Fruit fly (Drosophila melanogaster) whole organism, embryonic: ENCODE results near the gene Rh4.

ENCODE experiments used
- Bgb ChIP-seq: fragments of 200-800 bp; sonication (Bioruptor generic); IDR thresholded peaks from 2 replicates; pipeline ENCODE4 v1.3.6; 2022; ENCODE audit warnings: missing biosample characterization, missing genetic modification characterization; ENCODE audit not compliant: partially characterized antibody
- CG10321 ChIP-seq: fragments of 200-800 bp; sonication (Bioruptor generic); IDR thresholded peaks from 2 replicates; pipeline ENCODE4 v1.3.6; 2022; ENCODE audit warnings: missing biosample characterization, missing genetic modification characterization
- CG10979 ChIP-seq: fragments of 200-800 bp; sonication (Bioruptor generic); optimal IDR thresholded peaks from 2 replicates; lab custom pipeline; 2018; ENCODE audit warnings: missing biosample characterization, mild to moderate bottlenecking, missing genetic modification characterization, moderate library complexity
- CG11504 ChIP-seq: fragments of 200-800 bp; sonication (Bioruptor generic); optimal IDR thresholded peaks from 3 replicates; lab custom pipeline; 2019; ENCODE audit warnings: missing biosample characterization, mild to moderate bottlenecking, missing genetic modification characterization, moderate library complexity
- CG13775 ChIP-seq: fragments of 200-800 bp; sonication (Bioruptor generic); optimal IDR thresholded peaks from 3 replicates; lab custom pipeline; 2017; ENCODE audit warnings: missing biosample characterization, mild to moderate bottlenecking, missing genetic modification characterization
- CG15073 ChIP-seq: fragments of 200-800 bp; sonication (Bioruptor generic); optimal IDR thresholded peaks from 2 replicates; lab custom pipeline; 2016; ENCODE audit warnings: missing biosample characterization, missing genetic modification characterization
- CG15514 ChIP-seq: fragments of 200-800 bp; sonication (Bioruptor generic); optimal IDR thresholded peaks from 3 replicates; lab custom pipeline; 2017; ENCODE audit warnings: missing biosample characterization, missing genetic modification characterization, mild to moderate bottlenecking, moderate library complexity, missing genetic modification reagents
- CG18764 ChIP-seq: fragments of 200-800 bp; sonication (Bioruptor generic); optimal IDR thresholded peaks from 3 replicates; lab custom pipeline; 2016; ENCODE audit warnings: missing biosample characterization, missing genetic modification characterization
- CG2120 ChIP-seq: fragments of 200-800 bp; sonication (Bioruptor generic); optimal IDR thresholded peaks from 3 replicates; lab custom pipeline; 2016; ENCODE audit warnings: missing biosample characterization, missing genetic modification characterization
- CG2678 ChIP-seq: fragments of 200-800 bp; sonication (Bioruptor generic); optimal IDR thresholded peaks from 3 replicates; lab custom pipeline; 2019; ENCODE audit warnings: missing biosample characterization, mild to moderate bottlenecking, missing genetic modification characterization, moderate library complexity
- CG2875 ChIP-seq: fragments of 200-800 bp; sonication (Bioruptor generic); optimal IDR thresholded peaks from 2 replicates; lab custom pipeline; 2017; ENCODE audit warnings: missing biosample characterization, mild to moderate bottlenecking, missing genetic modification characterization, missing genetic modification reagents
- CG31224 ChIP-seq: fragments of 200-800 bp; sonication (Bioruptor generic); IDR thresholded peaks from 2 replicates; pipeline ENCODE4 v1.3.6; 2022; ENCODE audit warnings: missing biosample characterization, missing genetic modification characterization
- CG31365 ChIP-seq: fragments of 200-800 bp; sonication (Bioruptor generic); optimal IDR thresholded peaks from 2 replicates; lab custom pipeline; 2018; ENCODE audit warnings: missing biosample characterization, mild to moderate bottlenecking, missing genetic modification characterization
- CG5953 ChIP-seq: fragments of 200-800 bp; sonication (Bioruptor generic); IDR thresholded peaks from 2 replicates; pipeline ENCODE4 v1.3.6; 2022; ENCODE audit warnings: missing biosample characterization, missing genetic modification characterization
- CG7839 ChIP-seq: fragments of 200-800 bp; sonication (Bioruptor generic); optimal IDR thresholded peaks from 3 replicates; lab custom pipeline; 2018; ENCODE audit warnings: missing biosample characterization, mild to moderate bottlenecking, missing genetic modification characterization, moderate library complexity
- CG7987 ChIP-seq: fragments of 200-800 bp; sonication (Bioruptor generic); optimal IDR thresholded peaks from 2 replicates; lab custom pipeline; 2018; ENCODE audit warnings: missing biosample characterization, mild to moderate bottlenecking, missing genetic modification characterization, moderate library complexity
- CG8290 ChIP-seq, 3 experiments: fragments of 200-800 bp; sonication (Bioruptor generic); optimal IDR thresholded peaks; 2 replicates each; lab custom pipeline; 2016 to 2019; ENCODE audit warnings: missing biosample characterization in 3 of 3, missing genetic modification characterization in 3 of 3, mild to moderate bottlenecking in 2 of 3, moderate library complexity in 1 of 3
- CTCF ChIP-seq: fragments of 200-800 bp; sonication (Bioruptor generic); optimal IDR thresholded peaks from 2 replicates; lab custom pipeline; 2017; ENCODE audit warnings: missing biosample characterization, mild to moderate bottlenecking, missing genetic modification characterization, moderate library complexity
- CoRest ChIP-seq: fragments of 200-800 bp; sonication (Bioruptor generic); optimal IDR thresholded peaks from 3 replicates; lab custom pipeline; 2018; ENCODE audit warnings: missing biosample characterization, mild to moderate bottlenecking, missing genetic modification characterization, moderate library complexity
- Deaf1 ChIP-seq: fragments of 200-800 bp; optimal IDR thresholded peaks from 3 replicates; lab custom pipeline; 2019; ENCODE audit warnings: missing biosample characterization, mild to moderate bottlenecking, missing genetic modification characterization, moderate library complexity
- Ets65A ChIP-seq: fragments of 200-800 bp; sonication (Bioruptor generic); peaks from one replicate; lab custom pipeline; 2016; ENCODE audit warnings: missing biosample characterization, missing genetic modification characterization
- HmgZ ChIP-seq: fragments of 200-800 bp; sonication (Bioruptor generic); optimal IDR thresholded peaks from 2 replicates; lab custom pipeline; 2018; ENCODE audit warnings: missing biosample characterization, mild to moderate bottlenecking, missing genetic modification characterization
- Med ChIP-seq: fragments of 200-800 bp; sonication (Bioruptor generic); peaks from one replicate; lab custom pipeline; 2016; ENCODE audit warnings: missing biosample characterization, missing genetic modification characterization, mild to moderate bottlenecking, inconsistent platforms, moderate library complexity
- Meics ChIP-seq: fragments of 200-800 bp; sonication (Bioruptor generic); optimal IDR thresholded peaks from 2 replicates; lab custom pipeline; 2017; ENCODE audit warnings: missing biosample characterization, mild to moderate bottlenecking, missing genetic modification characterization
- NfI ChIP-seq: fragments of 200-800 bp; sonication (Bioruptor generic); optimal IDR thresholded peaks from 3 replicates; lab custom pipeline; 2018; ENCODE audit warnings: missing biosample characterization, mild to moderate bottlenecking, missing genetic modification characterization, moderate library complexity
- Opbp ChIP-seq: fragments of 200-800 bp; sonication (Bioruptor generic); IDR thresholded peaks from 3 replicates; pipeline ENCODE4 v1.3.6; 2022; ENCODE audit warnings: missing biosample characterization, missing genetic modification characterization; ENCODE audit not compliant: partially characterized antibody
- Optix ChIP-seq: fragments of 200-800 bp; sonication (Bioruptor generic); IDR thresholded peaks from 3 replicates; pipeline ENCODE4 v1.3.6; 2022; ENCODE audit warnings: missing biosample characterization, missing genetic modification characterization
- PHDP ChIP-seq: fragments of 200-800 bp; sonication (Bioruptor generic); optimal IDR thresholded peaks from 3 replicates; lab custom pipeline; 2018; ENCODE audit warnings: missing biosample characterization, mild to moderate bottlenecking, missing genetic modification characterization, moderate library complexity
- Pdp1 ChIP-seq, 2 experiments: fragments of 200-800 bp; sonication (Bioruptor generic); optimal IDR thresholded peaks; 3 replicates each; lab custom pipeline; 2016; ENCODE audit warnings: missing biosample characterization in 2 of 2, missing genetic modification characterization in 2 of 2, mild to moderate bottlenecking in 1 of 2, moderate library complexity in 1 of 2
- Rfx ChIP-seq: fragments of 200-800 bp; sonication (Bioruptor generic); IDR thresholded peaks from 2 replicates; pipeline ENCODE4 v1.3.6; 2022; ENCODE audit warnings: missing biosample characterization, missing genetic modification characterization
- Spps ChIP-seq: fragments of 200-800 bp; sonication (Bioruptor generic); optimal IDR thresholded peaks from 2 replicates; lab custom pipeline; 2018; ENCODE audit warnings: missing biosample characterization, mild to moderate bottlenecking, missing genetic modification characterization
- chinmo ChIP-seq: fragments of 200-800 bp; sonication (Bioruptor generic); IDR thresholded peaks from 4 replicates; pipeline ENCODE4 v1.3.6; 2022; ENCODE audit warnings: missing biosample characterization, missing genetic modification characterization; ENCODE audit not compliant: partially characterized antibody
- ci ChIP-seq: fragments of 200-800 bp; sonication (Bioruptor generic); IDR thresholded peaks from 3 replicates; pipeline ENCODE4 v1.3.6; 2022; ENCODE audit warnings: missing biosample characterization, missing genetic modification characterization
- crc ChIP-seq: fragments of 200-800 bp; sonication (Bioruptor generic); optimal IDR thresholded peaks from 2 replicates; lab custom pipeline; 2016; ENCODE audit warnings: missing biosample characterization, missing genetic modification characterization
- grn ChIP-seq: fragments of 200-800 bp; sonication (Bioruptor generic); optimal IDR thresholded peaks from 3 replicates; lab custom pipeline; 2017; ENCODE audit warnings: missing biosample characterization, missing genetic modification characterization
- hkb ChIP-seq, 2 experiments: fragments of 200-800 bp in 1 of 2; fragments of >200 bp in 1 of 2; sonication (Bioruptor generic) in 1 of 2; IDR thresholded peaks in 1 of 2; optimal IDR thresholded peaks in 1 of 2; 2 replicates each; pipeline versions ENCODE4 v1.3.6 to Lab custom; 2017 to 2022; ENCODE audit warnings: missing biosample characterization in 1 of 2, missing genetic modification characterization in 1 of 2
- ind ChIP-seq: fragments of 200-800 bp; sonication (Bioruptor generic); optimal IDR thresholded peaks from 3 replicates; lab custom pipeline; 2016; ENCODE audit warnings: missing biosample characterization, missing genetic modification characterization
- kah ChIP-seq: fragments of 200-800 bp; sonication (Bioruptor generic); optimal IDR thresholded peaks from 2 replicates; lab custom pipeline; 2018; ENCODE audit warnings: missing biosample characterization, mild to moderate bottlenecking, missing genetic modification characterization
- nau ChIP-seq: fragments of 200-800 bp; sonication (Bioruptor generic); optimal IDR thresholded peaks from 3 replicates; lab custom pipeline; 2017; ENCODE audit warnings: missing biosample characterization, mild to moderate bottlenecking, missing genetic modification characterization, missing genetic modification reagents
- stwl ChIP-seq: fragments of 200-800 bp; sonication (Bioruptor generic); optimal IDR thresholded peaks from 3 replicates; lab custom pipeline; 2018; ENCODE audit warnings: missing biosample characterization, mild to moderate bottlenecking, missing genetic modification characterization, moderate library complexity
- sug ChIP-seq: fragments of 200-800 bp; optimal IDR thresholded peaks from 2 replicates; lab custom pipeline; 2019; ENCODE audit warnings: missing biosample characterization, mild to moderate bottlenecking, missing genetic modification characterization, moderate library complexity
- tio ChIP-seq: fragments of 200-800 bp; sonication (Bioruptor generic); optimal IDR thresholded peaks from 2 replicates; lab custom pipeline; 2017; ENCODE audit warnings: missing biosample characterization, missing genetic modification characterization, inconsistent platforms
- tup ChIP-seq: fragments of 200-800 bp; sonication (Bioruptor generic); optimal IDR thresholded peaks from 2 replicates; lab custom pipeline; 2016; ENCODE audit warnings: missing biosample characterization, mild to moderate bottlenecking, missing genetic modification characterization, moderate library complexity
- vvl ChIP-seq: fragments of 200-800 bp; sonication (Bioruptor generic); IDR thresholded peaks from 2 replicates; pipeline ENCODE4 v1.3.6; 2022; ENCODE audit warnings: missing biosample characterization, missing genetic modification characterization

The Rh4 gene

dm6 chr3L:16884037-16884436 lies 21.7 kb upstream of the Rh4 start:
- peak; percentile 71 for TF ChIP-seq grn (GFP tag; lab: Kevin White, UChicago)
- peak; percentile 1 for TF ChIP-seq CG2120 (GFP tag; lab: Kevin White, UChicago)
- TF ChIP-seq ind = no peak
- no peak for TF ChIP-seq CG13775 (GFP tag; lab: Kevin White, UChicago)
- TF ChIP-seq crc (GFP tag; lab: Kevin White, UChicago) = no peak
- TF ChIP-seq Meics = peak; percentile 15
- TF ChIP-seq CTCF (GFP tag; lab: Kevin White, UChicago) = peak; percentile 95
- peak; percentile 23; the same call in 1 of the 3 replicates for TF ChIP-seq Opbp (GFP tag; lab: Robert Waterston, UW)
- no peak for TF ChIP-seq CG8290 (GFP tag; optimal IDR thresholded peaks at IDR 0.05; lab: Kevin White, UChicago)
- TF ChIP-seq CG8290 (tag; optimal IDR thresholded peaks at IDR 0.05; lab: Kevin White, UChicago) = peak in 1 of 2 experiments; percentile 43
- peak; percentile 7 for TF ChIP-seq HmgZ
- TF ChIP-seq CG10321 = no peak
- TF ChIP-seq Optix (GFP tag; lab: Robert Waterston, UW) = no peak
- TF ChIP-seq CoRest (tag; lab: Kevin White, UChicago) = no peak
- peak; percentile 32 for TF ChIP-seq CG31365 (tag; lab: Kevin White, UChicago)
- peak; percentile 32 for TF ChIP-seq NfI
- TF ChIP-seq ci (GFP tag; lab: Robert Waterston, UW) = peak; percentile 44; the same call in 1 of the 3 replicates
- TF ChIP-seq CG2875 (GFP tag; lab: Kevin White, UChicago) = no peak
- TF ChIP-seq CG11504 (tag; lab: Kevin White, UChicago) = peak; percentile 18
- TF ChIP-seq stwl (tag; lab: Kevin White, UChicago) = peak; percentile 0
- peak; percentile 7 for TF ChIP-seq CG2678 (tag; lab: Kevin White, UChicago)
- peak; percentile 70 for TF ChIP-seq Med
- TF ChIP-seq nau (GFP tag; lab: Kevin White, UChicago) = no peak
- peak in 1 of 2 experiments; percentile 53 for TF ChIP-seq Pdp1 (GFP tag; optimal IDR thresholded peaks at IDR 0.05; lab: Kevin White, UChicago)
- no peak for TF ChIP-seq kah (GFP tag; lab: Kevin White, UChicago)
- TF ChIP-seq CG31224 = no peak
- TF ChIP-seq Spps (tag; lab: Kevin White, UChicago) = no peak
- TF ChIP-seq Ets65A (GFP tag; lab: Kevin White, UChicago) = peak; percentile 88
- TF ChIP-seq CG7839 (tag; lab: Kevin White, UChicago) = no peak
- TF ChIP-seq Bgb (GFP tag; lab: Robert Waterston, UW) = 0 out of 2 replicates have a peak, but pooled peaks have one; percentile 32
- TF ChIP-seq PHDP (tag; lab: Kevin White, UChicago) = peak; percentile 4
- TF ChIP-seq Rfx (GFP tag; lab: Robert Waterston, UW) = peak; percentile 30; the same call in 1 of the 2 replicates
- TF ChIP-seq Deaf1 = peak; percentile 1
- no peak for TF ChIP-seq tio (GFP tag; lab: Kevin White, UChicago)
- 0 out of 4 replicates have a peak, but pooled peaks have one; percentile 30 for TF ChIP-seq chinmo (GFP tag; lab: Robert Waterston, UW)
- no peak for TF ChIP-seq CG18764 (GFP tag; lab: Kevin White, UChicago)
- peak; percentile 94 for TF ChIP-seq CG15073 (GFP tag; lab: Kevin White, UChicago)
- peak; percentile 15 for TF ChIP-seq CG15514
- TF ChIP-seq CG10979 = peak; percentile 98
- TF ChIP-seq tup = no peak
- TF ChIP-seq hkb (optimal IDR thresholded peaks at IDR 0.05; lab: Kevin White, UChicago) = no peak
- TF ChIP-seq hkb (GFP tag; IDR thresholded peaks at IDR 0.05; lab: Robert Waterston, UW) = 0 out of 2 replicates have a peak, but pooled peaks have one; percentile 38
- TF ChIP-seq CG7987 (GFP tag; lab: Kevin White, UChicago) = peak; percentile 4
- TF ChIP-seq CG5953 (GFP tag; lab: Robert Waterston, UW) = no peak
- peak; percentile 19; the same call in 1 of the 2 replicates for TF ChIP-seq vvl (GFP tag; lab: Robert Waterston, UW)
- peak; percentile 1 for TF ChIP-seq sug
